Fruit fly (Drosophila melanogaster) whole organism, embryonic: ENCODE results near the gene corto.

ENCODE experiments used
- Awh ChIP-seq: fragments of 200-800 bp; sonication (Bioruptor generic); IDR thresholded peaks from 2 replicates; pipeline ENCODE4, ENCODE4 v1.3.6; 2022; ENCODE audit warnings: missing biosample characterization, missing genetic modification characterization
- CG10147 ChIP-seq: fragments of 200-800 bp; sonication (Bioruptor generic); optimal IDR thresholded peaks from 2 replicates; lab custom pipeline; 2019; ENCODE audit warnings: missing biosample characterization, mild to moderate bottlenecking, missing genetic modification characterization, moderate library complexity
- CG10209 ChIP-seq: fragments of 200-800 bp; sonication (Bioruptor generic); optimal IDR thresholded peaks from 3 replicates; lab custom pipeline; 2017; ENCODE audit warnings: missing biosample characterization, mild to moderate bottlenecking, missing genetic modification characterization, missing genetic modification reagents
- CG10267 ChIP-seq: fragments of 200-800 bp; sonication (Bioruptor generic); optimal IDR thresholded peaks from 2 replicates; lab custom pipeline; 2018; ENCODE audit warnings: missing biosample characterization, mild to moderate bottlenecking, missing genetic modification characterization, moderate library complexity
- CG10366 ChIP-seq: fragments of 200-800 bp; sonication (Bioruptor generic); IDR thresholded peaks from 2 replicates; pipeline ENCODE4 v1.3.6; 2022; ENCODE audit warnings: missing biosample characterization, missing genetic modification characterization
- CG10654 ChIP-seq: fragments of 200-800 bp; sonication (Bioruptor generic); optimal IDR thresholded peaks from 2 replicates; lab custom pipeline; 2016; ENCODE audit warnings: missing biosample characterization, missing genetic modification characterization
- CG11696 ChIP-seq: fragments of 200-800 bp; sonication (Bioruptor generic); IDR thresholded peaks from 2 replicates; pipeline ENCODE4 v1.3.6; 2022; ENCODE audit warnings: missing biosample characterization, missing genetic modification characterization
- CG13287 ChIP-seq: fragments of 200-800 bp; sonication (Bioruptor generic); IDR thresholded peaks from 2 replicates; pipeline ENCODE4 v1.3.6; 2022; ENCODE audit warnings: missing biosample characterization, missing genetic modification characterization; ENCODE audit not compliant: partially characterized antibody
- CG13894 ChIP-seq: fragments of 200-800 bp; sonication (Bioruptor generic); optimal IDR thresholded peaks from 3 replicates; lab custom pipeline; 2018; ENCODE audit warnings: missing biosample characterization, mild to moderate bottlenecking, missing genetic modification characterization, moderate library complexity
- CG15601 ChIP-seq: fragments of 200-800 bp; sonication (Bioruptor generic); optimal IDR thresholded peaks from 3 replicates; lab custom pipeline; 2019; ENCODE audit warnings: missing biosample characterization, mild to moderate bottlenecking, missing genetic modification characterization, moderate library complexity
- CG1602 ChIP-seq: fragments of 200-800 bp; sonication (Bioruptor generic); optimal IDR thresholded peaks from 3 replicates; lab custom pipeline; 2016; ENCODE audit warnings: missing biosample characterization, missing genetic modification characterization
- CG1603 ChIP-seq: fragments of 200-800 bp; sonication (Bioruptor generic); optimal IDR thresholded peaks from 2 replicates; lab custom pipeline; 2019; ENCODE audit warnings: missing biosample characterization, mild to moderate bottlenecking, missing genetic modification characterization, moderate library complexity
- CG16813 ChIP-seq: fragments of 200-800 bp; sonication (Bioruptor generic); IDR thresholded peaks from 3 replicates; pipeline ENCODE4 v1.3.6; 2022; ENCODE audit warnings: missing biosample characterization, missing genetic modification characterization; ENCODE audit not compliant: partially characterized antibody
- CG18599 ChIP-seq: fragments of 200-800 bp; sonication (Bioruptor generic); optimal IDR thresholded peaks from 3 replicates; lab custom pipeline; 2017; ENCODE audit warnings: missing biosample characterization, missing genetic modification characterization, mild to moderate bottlenecking, moderate library complexity, missing genetic modification reagents
- CG2875 ChIP-seq: fragments of 200-800 bp; sonication (Bioruptor generic); optimal IDR thresholded peaks from 2 replicates; lab custom pipeline; 2017; ENCODE audit warnings: missing biosample characterization, mild to moderate bottlenecking, missing genetic modification characterization, missing genetic modification reagents
- CG31224 ChIP-seq: fragments of 200-800 bp; sonication (Bioruptor generic); IDR thresholded peaks from 2 replicates; pipeline ENCODE4 v1.3.6; 2022; ENCODE audit warnings: missing biosample characterization, missing genetic modification characterization
- CG3281 ChIP-seq: fragments of 200-800 bp; sonication (Bioruptor generic); optimal IDR thresholded peaks from 3 replicates; lab custom pipeline; 2017; ENCODE audit warnings: missing biosample characterization, mild to moderate bottlenecking, missing genetic modification characterization
- CG33557 ChIP-seq: fragments of 200-800 bp; sonication (Bioruptor generic); optimal IDR thresholded peaks from 2 replicates; lab custom pipeline; 2019; ENCODE audit warnings: missing biosample characterization, mild to moderate bottlenecking, missing genetic modification characterization, moderate library complexity
- CG7928 ChIP-seq: fragments of 200-800 bp; sonication (Bioruptor generic); optimal IDR thresholded peaks from 2 replicates; lab custom pipeline; 2017; ENCODE audit warnings: missing biosample characterization, mild to moderate bottlenecking, missing genetic modification characterization
- CG8089 ChIP-seq: fragments of 200-800 bp; sonication (Bioruptor generic); optimal IDR thresholded peaks from 3 replicates; lab custom pipeline; 2016; ENCODE audit warnings: missing biosample characterization, missing genetic modification characterization
- CG8924 ChIP-seq: fragments of 200-800 bp; optimal IDR thresholded peaks from 3 replicates; lab custom pipeline; 2019; ENCODE audit warnings: missing biosample characterization, mild to moderate bottlenecking, missing genetic modification characterization, moderate library complexity
- CrebB ChIP-seq: fragments of 200-800 bp; sonication (Bioruptor generic); optimal IDR thresholded peaks from 3 replicates; lab custom pipeline; 2018; ENCODE audit warnings: missing biosample characterization, mild to moderate bottlenecking, missing genetic modification characterization
- Gsc ChIP-seq: fragments of 200-800 bp; sonication (Bioruptor generic); IDR thresholded peaks from 2 replicates; pipeline ENCODE4 v1.3.6; 2022; ENCODE audit warnings: missing biosample characterization, missing genetic modification characterization
- HHEX ChIP-seq: fragments of 200-800 bp; sonication (Bioruptor generic); optimal IDR thresholded peaks from 3 replicates; lab custom pipeline; 2017; ENCODE audit warnings: missing biosample characterization, mild to moderate bottlenecking, missing genetic modification characterization, missing genetic modification reagents
- NC2β ChIP-seq: fragments of 200-800 bp; sonication (Bioruptor generic); optimal IDR thresholded peaks from 2 replicates; lab custom pipeline; 2016; ENCODE audit warnings: missing biosample characterization, missing genetic modification characterization
- Side ChIP-seq: fragments of 200-800 bp; sonication (Bioruptor generic); optimal IDR thresholded peaks from 2 replicates; lab custom pipeline; 2016; ENCODE audit warnings: missing biosample characterization, missing genetic modification characterization
- Sry-β ChIP-seq: fragments of 200-800 bp; sonication (Bioruptor generic); optimal IDR thresholded peaks from 2 replicates; lab custom pipeline; 2018; ENCODE audit warnings: missing biosample characterization, mild to moderate bottlenecking, missing genetic modification characterization, moderate library complexity
- Xrp1 ChIP-seq: fragments of 200-800 bp; sonication (Bioruptor generic); IDR thresholded peaks from 2 replicates; pipeline ENCODE4 v1.3.6; 2022; ENCODE audit warnings: missing biosample characterization, missing genetic modification characterization
- bcd ChIP-seq: fragments of 200-800 bp; sonication (Bioruptor generic); optimal IDR thresholded peaks from 2 replicates; lab custom pipeline; 2017; ENCODE audit warnings: missing biosample characterization, mild to moderate bottlenecking, missing genetic modification characterization
- bigmax ChIP-seq: fragments of 200-800 bp; sonication (Bioruptor generic); optimal IDR thresholded peaks from 2 replicates; lab custom pipeline; 2018; ENCODE audit warnings: missing biosample characterization, mild to moderate bottlenecking, missing genetic modification characterization
- btn ChIP-seq: fragments of 200-800 bp; sonication (Bioruptor generic); optimal IDR thresholded peaks from 2 replicates; lab custom pipeline; 2016; ENCODE audit warnings: missing biosample characterization, missing genetic modification characterization
- cad ChIP-seq: fragments of >200 bp; optimal IDR thresholded peaks from 2 replicates; lab custom pipeline; 2017; ENCODE audit warnings: missing biosample characterization, missing genetic modification characterization
- caup ChIP-seq: fragments of 200-800 bp; sonication (Bioruptor generic); optimal IDR thresholded peaks from 3 replicates; lab custom pipeline; 2017; ENCODE audit warnings: missing biosample characterization, mild to moderate bottlenecking, missing genetic modification characterization, moderate library complexity; ENCODE audit not compliant: severe bottlenecking
- ems ChIP-seq: fragments of 200-800 bp; sonication (Bioruptor generic); optimal IDR thresholded peaks from 3 replicates; lab custom pipeline; 2016; ENCODE audit warnings: missing biosample characterization, missing genetic modification characterization
- esg ChIP-seq: fragments of 200-800 bp; sonication (Bioruptor generic); conservative IDR thresholded peaks from 2 replicates; pipeline ENCODE4 v1.3.6; 2022; ENCODE audit warnings: missing biosample characterization, missing genetic modification characterization
- gcm ChIP-seq: fragments of 200-800 bp; sonication (Bioruptor generic); optimal IDR thresholded peaks from 2 replicates; lab custom pipeline; 2019; ENCODE audit warnings: missing biosample characterization, mild to moderate bottlenecking, missing genetic modification characterization, moderate library complexity
- ken ChIP-seq: fragments of 200-800 bp; sonication (Bioruptor generic); IDR thresholded peaks from 3 replicates; pipeline ENCODE4 v1.3.6; 2022; ENCODE audit warnings: missing biosample characterization, missing genetic modification characterization
- lmd ChIP-seq: fragments of 200-800 bp; sonication (Bioruptor generic); IDR thresholded peaks from 2 replicates; pipeline ENCODE4 v1.3.6; 2022; ENCODE audit warnings: missing biosample characterization, missing genetic modification characterization
- mld ChIP-seq: fragments of 200-800 bp; sonication (Bioruptor generic); IDR thresholded peaks from 3 replicates; pipeline ENCODE4 v1.3.6; 2022; ENCODE audit warnings: missing biosample characterization, missing genetic modification characterization; ENCODE audit not compliant: partially characterized antibody
- org-1 ChIP-seq: fragments of 200-800 bp; sonication (Bioruptor generic); optimal IDR thresholded peaks from 2 replicates; lab custom pipeline; 2017; ENCODE audit warnings: missing biosample characterization, missing genetic modification characterization
- pzg ChIP-seq: fragments of 200-800 bp; sonication (Bioruptor generic); optimal IDR thresholded peaks from 3 replicates; lab custom pipeline; 2018; ENCODE audit warnings: missing biosample characterization, mild to moderate bottlenecking, missing genetic modification characterization, moderate library complexity
- repo ChIP-seq: fragments of 200-800 bp; sonication (Bioruptor generic); optimal IDR thresholded peaks from 2 replicates; lab custom pipeline; 2016; ENCODE audit warnings: missing biosample characterization, missing genetic modification characterization
- rib ChIP-seq: fragments of 200-800 bp; sonication (Bioruptor generic); IDR thresholded peaks from 2 replicates; pipeline ENCODE4 v1.3.6; 2022; ENCODE audit warnings: missing biosample characterization, missing genetic modification characterization
- ssp ChIP-seq: fragments of 200-800 bp; sonication (Bioruptor generic); IDR thresholded peaks from 2 replicates; pipeline ENCODE4 v1.3.6; 2022; ENCODE audit warnings: missing biosample characterization, missing genetic modification characterization
- tio ChIP-seq: fragments of 200-800 bp; sonication (Bioruptor generic); optimal IDR thresholded peaks from 2 replicates; lab custom pipeline; 2017; ENCODE audit warnings: missing biosample characterization, missing genetic modification characterization, inconsistent platforms
- ttk ChIP-seq: fragments of 200-800 bp; sonication (Bioruptor generic); IDR thresholded peaks from 2 replicates; pipeline ENCODE4 v2.1.2; 2022; ENCODE audit warnings: missing biosample characterization, missing genetic modification characterization
- twi ChIP-seq: fragments of 200-800 bp; optimal IDR thresholded peaks from 2 replicates; lab custom pipeline; 2019; ENCODE audit warnings: missing biosample characterization, mild to moderate bottlenecking, missing genetic modification characterization, moderate library complexity
- unc-4 ChIP-seq: fragments of 200-800 bp; sonication (Bioruptor generic); IDR thresholded peaks from 2 replicates; pipeline ENCODE4 v1.3.6; 2022; ENCODE audit warnings: missing biosample characterization, missing genetic modification characterization; ENCODE audit not compliant: partially characterized antibody
- unpg ChIP-seq: fragments of 200-800 bp; sonication (Bioruptor generic); optimal IDR thresholded peaks from 3 replicates; lab custom pipeline; 2018; ENCODE audit warnings: missing biosample characterization, mild to moderate bottlenecking, missing genetic modification characterization, moderate library complexity

Gene corto

DNA sequence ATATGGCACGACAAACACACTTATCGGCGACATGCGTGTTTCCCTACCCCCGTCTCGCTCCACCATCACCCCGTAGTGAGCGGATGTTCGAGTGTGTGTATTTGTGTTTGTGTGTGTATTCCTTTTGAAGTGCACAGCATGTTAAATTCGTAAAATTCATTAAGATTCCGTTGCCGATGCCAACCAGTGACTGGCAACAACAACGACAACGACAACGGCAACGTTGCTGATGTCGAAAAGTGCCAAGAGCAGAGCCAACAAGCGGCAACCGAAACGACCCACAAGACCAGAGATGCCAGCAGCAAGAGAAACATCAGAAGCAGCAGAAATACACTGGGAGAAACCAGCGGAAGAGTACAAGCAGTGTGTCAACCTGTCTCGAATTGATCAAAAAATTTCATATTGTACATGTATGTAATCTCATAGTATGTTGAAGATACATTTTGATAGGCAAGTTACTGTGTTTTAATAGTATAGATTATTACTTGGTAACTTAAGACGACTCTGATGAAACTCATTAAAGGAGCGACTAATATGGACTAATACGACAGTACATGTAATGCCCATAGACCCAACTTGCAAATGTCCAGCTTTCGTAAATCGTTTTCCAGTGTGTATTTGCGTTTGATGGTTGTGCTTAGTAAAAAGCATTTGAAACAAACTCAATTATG is 26.1 kb downstream of the corto start:
- TF ChIP-seq CG1602 (GFP tag; lab: Kevin White, UChicago) (peak; percentile 45), org-1 (GFP tag; lab: Kevin White, UChicago) (peak; percentile 31), ttk (GFP tag; lab: Robert Waterston, UW) (0 out of 2 replicates have a peak, but pooled peaks have one; percentile 31), ken (0 out of 3 replicates have a peak, but pooled peaks have one; percentile 12), caup (GFP tag; lab: Kevin White, UChicago) (no peak), twi (peak; percentile 79), cad (no peak), CG7928 (GFP tag; lab: Kevin White, UChicago) (no peak), Gsc (GFP tag; lab: Robert Waterston, UW) (no peak), lmd (GFP tag; lab: Robert Waterston, UW) (peak; percentile 26; the same call in 1 of the 2 replicates), CG11696 (GFP tag; lab: Robert Waterston, UW) (no peak), Xrp1 (peak; percentile 42; the same call in 1 of the 2 replicates), CG31224 (GFP tag; lab: Robert Waterston, UW) (no peak), Side (GFP tag; lab: Kevin White, UChicago) (no peak), Sry-β (GFP tag; lab: Kevin White, UChicago) (no peak), CG10654 (GFP tag; lab: Kevin White, UChicago) (peak; percentile 15), CG2875 (GFP tag; lab: Kevin White, UChicago) (no peak), CG1603 (peak; percentile 36), CG18599 (GFP tag; lab: Kevin White, UChicago) (peak; percentile 13), CG15601 (no peak), bigmax (GFP tag; lab: Kevin White, UChicago) (no peak), CG8924 (tag; lab: Kevin White, UChicago) (peak; percentile 25), unc-4 (GFP tag; lab: Robert Waterston, UW) (no peak), CG10147 (no peak), unpg (GFP tag; lab: Kevin White, UChicago) (peak; percentile 39), repo (no peak), CG3281 (GFP tag; lab: Kevin White, UChicago) (no peak), CG33557 (no peak), tio (GFP tag; lab: Kevin White, UChicago) (peak; percentile 50), CrebB (tag; lab: Kevin White, UChicago) (no peak), CG13894 (tag; lab: Kevin White, UChicago) (no peak), CG10267 (tag; lab: Kevin White, UChicago) (peak; percentile 30), HHEX (GFP tag; lab: Kevin White, UChicago) (no peak), Awh (GFP tag; lab: Robert Waterston, UW) (peak; percentile 35; the same call in 1 of the 2 replicates), CG16813 (no peak), CG10366 (GFP tag; lab: Robert Waterston, UW) (no peak; the same call in 1 of the 2 replicates), pzg (GFP tag; lab: Kevin White, UChicago) (no peak), ems (peak; percentile 34), NC2β (no peak), rib (GFP tag; lab: Robert Waterston, UW) (no peak), esg (GFP tag; lab: Robert Waterston, UW) (no peak), CG10209 (GFP tag; lab: Kevin White, UChicago) (peak; percentile 12), mld (GFP tag; lab: Robert Waterston, UW) (no peak), CG8089 (no peak), ssp (GFP tag; lab: Robert Waterston, UW) (no peak), gcm (GFP tag; lab: Kevin White, UChicago) (peak; percentile 42), btn (GFP tag; lab: Kevin White, UChicago) (no peak), CG13287 (GFP tag; lab: Robert Waterston, UW) (no peak), bcd (GFP tag; lab: Kevin White, UChicago) (peak; percentile 37)
